Fruit fly (Drosophila melanogaster) whole organism, embryonic: ENCODE measurements around the gene CG44090.
A peak's percentile ranks its signal among the peaks of the same experiment; 100 is the strongest.

Source experiments
- Adf1 ChIP-seq: fragments of 200-800 bp; sonication (Bioruptor generic); IDR thresholded peaks from 2 replicates; pipeline ENCODE4 v1.3.6; 2022; ENCODE audit warnings: missing biosample characterization, missing genetic modification characterization
- Bdp1 ChIP-seq: fragments of 200-800 bp; sonication (Bioruptor generic); optimal IDR thresholded peaks from 3 replicates; lab custom pipeline; 2016; ENCODE audit warnings: missing biosample characterization, missing genetic modification characterization
- CG10274 ChIP-seq: fragments of 200-800 bp; sonication (Bioruptor generic); optimal IDR thresholded peaks from 3 replicates; lab custom pipeline; 2017; ENCODE audit warnings: missing biosample characterization, mild to moderate bottlenecking, missing genetic modification characterization
- CG10321 ChIP-seq: fragments of 200-800 bp; sonication (Bioruptor generic); IDR thresholded peaks from 2 replicates; pipeline ENCODE4 v1.3.6; 2022; ENCODE audit warnings: missing biosample characterization, missing genetic modification characterization
- CG10654 ChIP-seq: fragments of 200-800 bp; sonication (Bioruptor generic); optimal IDR thresholded peaks from 2 replicates; lab custom pipeline; 2016; ENCODE audit warnings: missing biosample characterization, missing genetic modification characterization
- CG11696 ChIP-seq: fragments of 200-800 bp; sonication (Bioruptor generic); IDR thresholded peaks from 2 replicates; pipeline ENCODE4 v1.3.6; 2022; ENCODE audit warnings: missing biosample characterization, missing genetic modification characterization
- CG14441 ChIP-seq: fragments of 200-800 bp; sonication (Bioruptor generic); IDR thresholded peaks from 2 replicates; pipeline ENCODE4 v1.3.6; 2022; ENCODE audit warnings: missing biosample characterization, missing genetic modification characterization
- CG14860 ChIP-seq: fragments of 200-800 bp; sonication (Bioruptor generic); IDR thresholded peaks from 3 replicates; pipeline ENCODE4 v1.3.6; 2022; ENCODE audit warnings: missing biosample characterization, missing genetic modification characterization; ENCODE audit not compliant: partially characterized antibody
- CG14965 ChIP-seq: fragments of 200-800 bp; sonication (Bioruptor generic); optimal IDR thresholded peaks from 2 replicates; lab custom pipeline; 2016; ENCODE audit warnings: missing biosample characterization, missing genetic modification characterization, borderline replicate concordance
- CG1602 ChIP-seq: fragments of 200-800 bp; sonication (Bioruptor generic); optimal IDR thresholded peaks from 3 replicates; lab custom pipeline; 2016; ENCODE audit warnings: missing biosample characterization, missing genetic modification characterization
- CG17385 ChIP-seq: fragments of 200-800 bp; sonication (Bioruptor generic); optimal IDR thresholded peaks from 3 replicates; lab custom pipeline; 2018; ENCODE audit warnings: missing biosample characterization, mild to moderate bottlenecking, missing genetic modification characterization
- CG18262 ChIP-seq: fragments of 200-800 bp; optimal IDR thresholded peaks from 3 replicates; lab custom pipeline; 2019; ENCODE audit warnings: missing biosample characterization, mild to moderate bottlenecking, missing genetic modification characterization, moderate library complexity
- CG18764 ChIP-seq: fragments of 200-800 bp; sonication (Bioruptor generic); optimal IDR thresholded peaks from 3 replicates; lab custom pipeline; 2016; ENCODE audit warnings: missing biosample characterization, missing genetic modification characterization
- CG30431 ChIP-seq: fragments of 200-800 bp; sonication (Bioruptor generic); optimal IDR thresholded peaks from 2 replicates; lab custom pipeline; 2017; ENCODE audit warnings: missing biosample characterization, missing genetic modification characterization
- CG3838 ChIP-seq: fragments of 200-800 bp; sonication (Bioruptor generic); optimal IDR thresholded peaks from 3 replicates; lab custom pipeline; 2016; ENCODE audit warnings: missing biosample characterization, missing genetic modification characterization
- CG4282 ChIP-seq: fragments of 200-800 bp; sonication (Bioruptor generic); optimal IDR thresholded peaks from 2 replicates; lab custom pipeline; 2016; ENCODE audit warnings: missing biosample characterization, missing genetic modification characterization
- CG6854 ChIP-seq: fragments of 200-800 bp; sonication (Bioruptor generic); optimal IDR thresholded peaks from 3 replicates; lab custom pipeline; 2017; ENCODE audit warnings: missing biosample characterization, mild to moderate bottlenecking, missing genetic modification characterization
- CG7372 ChIP-seq: fragments of 200-800 bp; sonication (Bioruptor generic); IDR thresholded peaks from 2 replicates; pipeline ENCODE4 v1.3.6; 2022; ENCODE audit warnings: missing biosample characterization, missing genetic modification characterization
- Camta ChIP-seq: fragments of 200-800 bp; sonication (Bioruptor generic); optimal IDR thresholded peaks from 2 replicates; lab custom pipeline; 2016; ENCODE audit warnings: missing biosample characterization, missing genetic modification characterization
- CkIIα-i1 ChIP-seq: fragments of 200-800 bp; sonication (Bioruptor generic); IDR thresholded peaks from 2 replicates; pipeline ENCODE4 v1.3.6; 2022; ENCODE audit warnings: missing biosample characterization, missing genetic modification characterization
- D ChIP-seq, 2 experiments: fragments of 200-800 bp in 1 of 2; fragments of >200 bp in 1 of 2; sonication (Bioruptor generic) in 1 of 2; optimal IDR thresholded peaks; 2 replicates in 1 of 2; 3 replicates in 1 of 2; lab custom pipeline; 2017; ENCODE audit warnings: mild to moderate bottlenecking in 1 of 2, missing biosample characterization in 1 of 2, missing genetic modification characterization in 1 of 2, missing genetic modification reagents in 1 of 2
- Drgx ChIP-seq: fragments of 200-800 bp; sonication (Bioruptor generic); IDR thresholded peaks from 2 replicates; pipeline ENCODE4 v1.3.6; 2022; ENCODE audit warnings: missing biosample characterization, missing genetic modification characterization
- Fer2 ChIP-seq: fragments of 200-800 bp; sonication (Bioruptor generic); optimal IDR thresholded peaks from 2 replicates; lab custom pipeline; 2018; ENCODE audit warnings: missing biosample characterization, mild to moderate bottlenecking, missing genetic modification characterization, moderate library complexity
- HLH4C ChIP-seq: fragments of 200-800 bp; sonication (Bioruptor generic); IDR thresholded peaks from 3 replicates; pipeline ENCODE4 v1.3.6; 2022; ENCODE audit warnings: missing biosample characterization, missing genetic modification characterization; ENCODE audit not compliant: partially characterized antibody
- Hey ChIP-seq: fragments of 200-800 bp; sonication (Bioruptor generic); optimal IDR thresholded peaks from 3 replicates; lab custom pipeline; 2018; ENCODE audit warnings: missing biosample characterization, mild to moderate bottlenecking, missing genetic modification characterization
- MBD-R2 ChIP-seq: fragments of 200-800 bp; sonication (Bioruptor generic); IDR thresholded peaks from 2 replicates; pipeline ENCODE4 v1.3.6; 2022; ENCODE audit warnings: missing biosample characterization, missing genetic modification characterization
- NC2β ChIP-seq: fragments of 200-800 bp; sonication (Bioruptor generic); optimal IDR thresholded peaks from 2 replicates; lab custom pipeline; 2016; ENCODE audit warnings: missing biosample characterization, missing genetic modification characterization
- NK7.1 ChIP-seq: fragments of 200-800 bp; sonication (Bioruptor generic); optimal IDR thresholded peaks from 3 replicates; lab custom pipeline; 2016; ENCODE audit warnings: missing biosample characterization, missing genetic modification characterization
- Nf-YA ChIP-seq: fragments of 200-800 bp; sonication (Bioruptor generic); IDR thresholded peaks from 2 replicates; pipeline ENCODE4 v1.3.6; 2022; ENCODE audit warnings: missing biosample characterization, missing genetic modification characterization
- Side ChIP-seq: fragments of 200-800 bp; sonication (Bioruptor generic); optimal IDR thresholded peaks from 2 replicates; lab custom pipeline; 2016; ENCODE audit warnings: missing biosample characterization, missing genetic modification characterization
- ato ChIP-seq: fragments of 200-800 bp; sonication (Bioruptor generic); IDR thresholded peaks from 2 replicates; pipeline ENCODE4 v1.3.6; 2022; ENCODE audit warnings: missing biosample characterization, missing genetic modification characterization; ENCODE audit not compliant: partially characterized antibody
- chn ChIP-seq: fragments of 200-800 bp; sonication (Bioruptor generic); optimal IDR thresholded peaks from 2 replicates; lab custom pipeline; 2016; ENCODE audit warnings: missing biosample characterization, missing genetic modification characterization
- cwo ChIP-seq: fragments of 200-800 bp; sonication (Bioruptor generic); optimal IDR thresholded peaks from 3 replicates; lab custom pipeline; 2017; ENCODE audit warnings: missing biosample characterization, missing genetic modification characterization, mild to moderate bottlenecking, moderate library complexity, missing genetic modification reagents
- dan ChIP-seq: fragments of 200-800 bp; sonication (Bioruptor generic); IDR thresholded peaks from 2 replicates; pipeline ENCODE4 v1.3.6; 2022; ENCODE audit warnings: missing biosample characterization, missing genetic modification characterization
- danr ChIP-seq: fragments of 200-800 bp; sonication (Bioruptor generic); IDR thresholded peaks from 2 replicates; pipeline ENCODE4 v1.3.6; 2022; ENCODE audit warnings: missing biosample characterization, missing genetic modification characterization
- dm ChIP-seq: fragments of 200-800 bp; sonication (Bioruptor generic); optimal IDR thresholded peaks from 3 replicates; lab custom pipeline; 2016; ENCODE audit warnings: missing biosample characterization, missing genetic modification characterization
- dpn ChIP-seq, 2 experiments: fragments of 200-800 bp; sonication (Bioruptor generic); optimal IDR thresholded peaks; 3 replicates each; lab custom pipeline; 2016; ENCODE audit warnings: missing biosample characterization in 2 of 2, missing genetic modification characterization in 2 of 2
- ftz-f1 ChIP-seq: fragments of 200-800 bp; sonication (Bioruptor generic); optimal IDR thresholded peaks from 2 replicates; lab custom pipeline; 2016; ENCODE audit warnings: missing biosample characterization, missing genetic modification characterization
- gce ChIP-seq: fragments of 200-800 bp; sonication (Bioruptor generic); IDR thresholded peaks from 3 replicates; pipeline ENCODE4 v1.3.6; 2022; ENCODE audit warnings: missing biosample characterization, missing genetic modification characterization
- jing ChIP-seq: fragments of 200-800 bp; sonication (Bioruptor generic); optimal IDR thresholded peaks from 2 replicates; lab custom pipeline; 2018; ENCODE audit warnings: missing biosample characterization, mild to moderate bottlenecking, missing genetic modification characterization
- kay ChIP-seq: fragments of 200-800 bp; sonication (Bioruptor generic); optimal IDR thresholded peaks from 2 replicates; lab custom pipeline; 2016; ENCODE audit warnings: missing biosample characterization, missing genetic modification characterization
- knrl ChIP-seq: fragments of 200-800 bp; sonication (Bioruptor generic); IDR thresholded peaks from 3 replicates; pipeline ENCODE4 v1.3.6; 2022; ENCODE audit warnings: missing biosample characterization, missing genetic modification characterization; ENCODE audit not compliant: partially characterized antibody
- lbe ChIP-seq: fragments of 200-800 bp; sonication (Bioruptor generic); optimal IDR thresholded peaks from 2 replicates; lab custom pipeline; 2016; ENCODE audit warnings: missing biosample characterization, mild to moderate bottlenecking, missing genetic modification characterization
- lilli ChIP-seq: fragments of 200-800 bp; sonication (Bioruptor generic); optimal IDR thresholded peaks from 3 replicates; lab custom pipeline; 2016; ENCODE audit warnings: missing biosample characterization, missing genetic modification characterization
- psq ChIP-seq: fragments of 200-800 bp; sonication (Bioruptor generic); optimal IDR thresholded peaks from 2 replicates; lab custom pipeline; 2017; ENCODE audit warnings: missing biosample characterization, missing genetic modification characterization
- row ChIP-seq: fragments of 200-800 bp; sonication (Bioruptor generic); IDR thresholded peaks from 3 replicates; pipeline ENCODE4 v1.3.6; 2022; ENCODE audit warnings: missing biosample characterization, missing genetic modification characterization
- sd ChIP-seq: fragments of 200-800 bp; sonication (Bioruptor generic); optimal IDR thresholded peaks from 3 replicates; lab custom pipeline; 2018; ENCODE audit warnings: missing biosample characterization, mild to moderate bottlenecking, missing genetic modification characterization, moderate library complexity
- sens-2 ChIP-seq: fragments of 200-800 bp; sonication (Bioruptor generic); IDR thresholded peaks from 2 replicates; pipeline ENCODE4 v1.3.6; 2022; ENCODE audit warnings: missing biosample characterization, missing genetic modification characterization
- sisA ChIP-seq: fragments of 200-800 bp; sonication (Bioruptor generic); IDR thresholded peaks from 2 replicates; pipeline ENCODE4 v1.3.6; 2022; ENCODE audit warnings: missing biosample characterization, missing genetic modification characterization
- sqz ChIP-seq: fragments of 200-800 bp; sonication (Bioruptor generic); optimal IDR thresholded peaks from 3 replicates; lab custom pipeline; 2018; ENCODE audit warnings: missing biosample characterization, mild to moderate bottlenecking, missing genetic modification characterization

The CG44090 gene

DNA sequence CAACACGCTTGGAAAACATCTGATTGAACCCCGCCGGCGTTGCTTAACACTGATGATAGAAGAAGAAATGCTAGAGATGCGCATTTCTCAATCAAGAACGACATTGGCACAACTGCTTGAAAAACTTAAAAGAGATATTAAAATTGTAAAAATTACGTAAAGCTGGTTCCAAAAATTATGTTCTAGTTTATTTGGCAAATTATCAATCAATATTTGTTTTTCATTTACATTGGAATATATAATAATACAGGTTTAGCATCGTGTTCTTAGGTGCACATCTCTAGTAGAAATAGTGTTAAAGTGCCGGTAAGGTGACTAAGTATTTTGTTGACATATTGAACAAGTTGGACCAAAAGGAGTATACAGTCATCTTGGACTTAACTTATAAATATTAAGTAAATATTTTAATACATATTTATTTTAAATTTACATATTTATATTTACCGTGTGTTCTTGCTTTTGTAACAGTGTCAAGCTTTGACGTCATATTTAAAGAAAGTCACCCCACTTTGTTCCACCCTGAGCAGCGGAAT is 42.9 kb downstream of the CG44090 start, which contains the start of the genes Brf and sds22 (continued):
- TF ChIP-seq CG14441 (peak; percentile 91), MBD-R2 (GFP tag; lab: Robert Waterston, UW) (peak; percentile 94), knrl (peak; percentile 87), CG10654 (GFP tag; lab: Kevin White, UChicago) (peak; percentile 95), psq (peak; percentile 85), NK7.1 (GFP tag; lab: Kevin White, UChicago) (peak; percentile 86), sqz (GFP tag; lab: Kevin White, UChicago) (peak; percentile 87), CG14860 (GFP tag; lab: Robert Waterston, UW) (peak; percentile 74; the same call in 2 of the 3 replicates), row (peak; percentile 98), sens-2 (GFP tag; lab: Robert Waterston, UW) (peak; percentile 87; the same call in 1 of the 2 replicates), CG30431 (GFP tag; lab: Kevin White, UChicago) (peak; percentile 91), kay (GFP tag; lab: Kevin White, UChicago) (peak; percentile 98), Nf-YA (peak; percentile 73; the same call in 1 of the 2 replicates), CG7372 (GFP tag; lab: Robert Waterston, UW) (peak; percentile 92), lilli (GFP tag; lab: Kevin White, UChicago) (peak; percentile 98), sd (tag; lab: Kevin White, UChicago) (peak; percentile 88), chn (peak; percentile 97), CG18262 (peak; percentile 94), CG4282 (GFP tag; lab: Kevin White, UChicago) (peak; percentile 90), ftz-f1 (GFP tag; lab: Kevin White, UChicago) (peak; percentile 72), HLH4C (peak; percentile 73), CG11696 (peak; percentile 71; the same call in 1 of the 2 replicates), sisA (peak; percentile 97), dm (GFP tag; lab: Kevin White, UChicago) (peak; percentile 95), CG3838 (GFP tag; lab: Kevin White, UChicago) (peak; percentile 89), Adf1 (peak; percentile 66), NC2β (peak; percentile 95), Fer2 (tag; lab: Kevin White, UChicago) (peak; percentile 96), dpn (GFP tag; optimal IDR thresholded peaks at IDR 0.05; lab: Kevin White, UChicago) (peak; percentile 97), CG10274 (GFP tag; lab: Kevin White, UChicago) (peak; percentile 81), Hey (tag; lab: Kevin White, UChicago) (peak; percentile 76), jing (GFP tag; lab: Kevin White, UChicago) (peak; percentile 86), Drgx (GFP tag; lab: Robert Waterston, UW) (peak; percentile 83), CG6854 (GFP tag; lab: Kevin White, UChicago) (peak; percentile 67), dan (GFP tag; lab: Robert Waterston, UW) (peak; percentile 86), Camta (peak; percentile 92), CG1602 (GFP tag; lab: Kevin White, UChicago) (peak; percentile 97), CG18764 (GFP tag; lab: Kevin White, UChicago) (peak; percentile 95), danr (GFP tag; lab: Robert Waterston, UW) (peak; percentile 87), gce (GFP tag; lab: Robert Waterston, UW) (peak; percentile 63; the same call in 1 of the 3 replicates), lbe (GFP tag; lab: Kevin White, UChicago) (peak; percentile 93), CG10321 (GFP tag; lab: Robert Waterston, UW) (peak; percentile 61; the same call in 1 of the 2 replicates), ato (GFP tag; lab: Robert Waterston, UW) (no peak), CG17385 (GFP tag; lab: Kevin White, UChicago) (peak; percentile 99), CG14965 (GFP tag; lab: Kevin White, UChicago) (peak; percentile 48), Bdp1 (peak; percentile 90), Side (GFP tag; lab: Kevin White, UChicago) (peak; percentile 94), D (optimal IDR thresholded peaks at IDR 0.05; lab: Kevin White, UChicago) (no peak), D (GFP tag; optimal IDR thresholded peaks at IDR 0.05; lab: Kevin White, UChicago) (peak; percentile 90), CkIIα-i1 (no peak), cwo (peak; percentile 84)
